Fruit fly (Drosophila melanogaster) S2 (cell line): ENCODE results near the gene Sry-beta.

Source experiments
- CG8478 ChIP-seq: fragments of >200 bp; optimal IDR thresholded peaks from 2 replicates; lab custom pipeline; 2018
- CTCF ChIP-seq, 2 experiments: fragments of >200 bp; optimal IDR thresholded peaks; 2 replicates each; lab custom pipeline; 2018

DNA sequence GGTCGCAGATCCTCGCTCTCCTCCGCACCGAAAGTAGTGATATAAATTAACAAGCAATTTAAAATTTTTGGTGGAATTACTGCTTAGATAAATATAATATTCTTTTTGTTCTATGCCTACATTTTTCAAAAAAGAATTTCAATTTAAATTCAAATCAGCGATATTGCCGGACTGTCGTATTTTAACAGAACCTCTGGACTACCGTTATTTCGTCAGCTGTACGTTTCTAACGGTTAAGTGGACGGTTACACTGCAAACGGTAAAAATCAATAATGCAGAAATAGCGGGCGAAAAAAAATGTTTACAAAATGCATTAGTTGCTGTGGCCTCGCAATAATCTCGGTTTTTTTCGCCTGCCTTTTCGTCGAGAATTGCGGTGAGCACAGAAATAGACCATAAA lies 39.2 kb upstream of the Sry-beta start, which contains the start of gene Tace:
- TF ChIP-seq CG8478 (lab: Kevin White, UChicago) = no peak
- TF ChIP-seq CTCF (optimal IDR thresholded peaks at IDR 0.05; lab: Kevin White, UChicago) = peak in 1 of 2 experiments; percentile 21
